Fruit fly (Drosophila melanogaster): ENCODE data around the gene Cph.
A peak's percentile ranks its signal among the peaks of the same experiment; 100 is the strongest.

The Cph gene

dm6 chrX:7204183-7204582 lies 66.7 kb downstream of the Cph start (continued):
- TF ChIP-seq Sox14 (GFP tag; optimal IDR thresholded peaks at IDR 0.05) (peak; percentile 73), CG34406 (GFP tag; optimal IDR thresholded peaks at IDR 0.05) (peak; percentile 78), fkh (GFP tag; optimal IDR thresholded peaks at IDR 0.05) (no peak), dac (GFP tag; optimal IDR thresholded peaks at IDR 0.05) (peak; percentile 38), topi (GFP tag; optimal IDR thresholded peaks at IDR 0.05) (peak; percentile 77), Sox102F (GFP tag; optimal IDR thresholded peaks at IDR 0.05) (peak; percentile 50), salr (GFP tag; optimal IDR thresholded peaks at IDR 0.05) (peak in 1 of 2 experiments; percentile 89), spab (GFP tag; optimal IDR thresholded peaks at IDR 0.05) (peak; percentile 67), CG3919 (GFP tag; optimal IDR thresholded peaks at IDR 0.05) (peak; percentile 76), dsx (GFP tag; optimal IDR thresholded peaks at IDR 0.05; ENCODE audit: poor library complexity, severe bottlenecking) (peak; percentile 84), Hr39 (GFP tag; optimal IDR thresholded peaks at IDR 0.05) (peak; percentile 49), net (GFP tag; optimal IDR thresholded peaks at IDR 0.05) (peak; percentile 74), CG11902 (GFP tag; optimal IDR thresholded peaks at IDR 0.05) (peak; percentile 23)

dm6 chrX:7204678-7205077 lies 67.2 kb downstream of the Cph start:
- TF ChIP-seq fkh (GFP tag; optimal IDR thresholded peaks at IDR 0.05) (peak; percentile 88), CG8319 (GFP tag; optimal IDR thresholded peaks at IDR 0.05) (no peak)

- TF ChIP-seq CG6792 (GFP tag; optimal IDR thresholded peaks at IDR 0.05) (no peak), CG6808 (GFP tag; optimal IDR thresholded peaks at IDR 0.05) (no peak), vri (GFP tag; optimal IDR thresholded peaks at IDR 0.05) (no peak), CG10631 (GFP tag; optimal IDR thresholded peaks at IDR 0.05) (no peak)
Measured at dm6 chrX:7221149-7221548, 83.6 kb downstream of the Cph start.

- TF ChIP-seq esn (GFP tag; optimal IDR thresholded peaks at IDR 0.05) (peak; percentile 39), Eip75B (GFP tag; optimal IDR thresholded peaks at IDR 0.05) (peak; percentile 37), CG34406 (GFP tag; optimal IDR thresholded peaks at IDR 0.05) (no peak), Met (GFP tag; optimal IDR thresholded peaks at IDR 0.05) (peak; percentile 15), topi (GFP tag; optimal IDR thresholded peaks at IDR 0.05) (peak; percentile 34), CG6808 (GFP tag; optimal IDR thresholded peaks at IDR 0.05) (peak; percentile 57), svp (GFP tag) (peak; percentile 58), CG32006 (GFP tag; optimal IDR thresholded peaks at IDR 0.05) (peak; percentile 25), achi (GFP tag; optimal IDR thresholded peaks at IDR 0.05) (peak; percentile 56), eg (GFP tag; IDR thresholded peaks at IDR 0.05) (no peak), CG6163 (GFP tag; IDR thresholded peaks at IDR 0.05) (peak; percentile 54; the same call in 2 of the 3 replicates), CG9139 (GFP tag; optimal IDR thresholded peaks at IDR 0.05) (peak; percentile 52), fkh (GFP tag; optimal IDR thresholded peaks at IDR 0.05) (no peak), CG6276 (GFP tag; optimal IDR thresholded peaks at IDR 0.05) (no peak), OdsH (GFP tag; optimal IDR thresholded peaks at IDR 0.05) (peak; percentile 38), dac (GFP tag; optimal IDR thresholded peaks at IDR 0.05) (no peak), Eip78C (GFP tag) (peak; percentile 89), CG6792 (GFP tag; optimal IDR thresholded peaks at IDR 0.05) (peak; percentile 26), CG4318 (GFP tag; optimal IDR thresholded peaks at IDR 0.05) (no peak), Hr39 (GFP tag; optimal IDR thresholded peaks at IDR 0.05) (peak; percentile 17), net (GFP tag; optimal IDR thresholded peaks at IDR 0.05) (no peak), CG31627 (GFP tag; optimal IDR thresholded peaks at IDR 0.05) (peak; percentile 8), Smox (GFP tag; optimal IDR thresholded peaks at IDR 0.05) (no peak), CG10631 (GFP tag; optimal IDR thresholded peaks at IDR 0.05) (peak; percentile 61), fd59A (GFP tag; optimal IDR thresholded peaks at IDR 0.05) (peak; percentile 49), Lpt (GFP tag; optimal IDR thresholded peaks at IDR 0.05) (no peak), acj6 (GFP tag; optimal IDR thresholded peaks at IDR 0.05) (peak; percentile 16), vri (GFP tag; optimal IDR thresholded peaks at IDR 0.05) (no peak), ss (GFP tag; optimal IDR thresholded peaks at IDR 0.05) (peak; percentile 62 to 63), lz (GFP tag; optimal IDR thresholded peaks at IDR 0.05) (peak; percentile 10), CG15336 (GFP tag; IDR thresholded peaks at IDR 0.05) (no peak), CG6854 (GFP tag; optimal IDR thresholded peaks at IDR 0.05) (no peak), Ets96B (tag; optimal IDR thresholded peaks at IDR 0.05) (peak; percentile 65), CG10669 (GFP tag; optimal IDR thresholded peaks at IDR 0.05) (peak; percentile 69), Eip93F (GFP tag; optimal IDR thresholded peaks at IDR 0.05) (no peak)
Measured at dm6 chrX:7222115-7222891, 84.8 kb downstream of the Cph start.
